Worm (Caenorhabditis elegans) whole organism, L2 larva: ENCODE data around the gene prdx-6.

Experiments
- ZK546.5 ChIP-seq: sonication (generic microtip); optimal IDR thresholded peaks from 2 replicates; lab custom pipeline; 2017; ENCODE audit warnings: missing biosample characterization, missing genetic modification characterization
- ama-1 ChIP-seq: fragments of 150-350 bp; optimal IDR thresholded peaks from 2 replicates; lab custom pipeline; 2018; ENCODE audit warnings: inconsistent platforms
- ceh-16 ChIP-seq: fragments of 150-350 bp; optimal IDR thresholded peaks from 2 replicates; lab custom pipeline; 2014; ENCODE audit warnings: missing biosample characterization, missing genetic modification characterization
- crh-2 ChIP-seq: sonication (generic microtip); optimal IDR thresholded peaks from 2 replicates; lab custom pipeline; 2017; ENCODE audit warnings: missing biosample characterization, missing genetic modification characterization
- lin-11 ChIP-seq: fragments of 150-350 bp; sonication (generic microtip); optimal IDR thresholded peaks from 2 replicates; lab custom pipeline; 2014; ENCODE audit warnings: missing biosample characterization, missing genetic modification characterization, inconsistent platforms, mixed read lengths
- lin-39 ChIP-seq: fragments of 150-350 bp; optimal IDR thresholded peaks from 2 replicates; lab custom pipeline; 2014; ENCODE audit warnings: missing biosample characterization, missing genetic modification reagents, missing genetic modification characterization
- nhr-11 ChIP-seq: fragments of 150-350 bp; optimal IDR thresholded peaks from 2 replicates; lab custom pipeline; 2014; ENCODE audit warnings: missing biosample characterization, missing genetic modification characterization
- nhr-12 ChIP-seq: fragments of 150-350 bp; optimal IDR thresholded peaks from 2 replicates; lab custom pipeline; 2014; ENCODE audit warnings: missing biosample characterization, missing genetic modification characterization
- nhr-129 ChIP-seq: fragments of 150-350 bp; optimal IDR thresholded peaks from 2 replicates; lab custom pipeline; 2014; ENCODE audit warnings: missing biosample characterization, missing genetic modification characterization
- nhr-237 ChIP-seq: fragments of 150-350 bp; optimal IDR thresholded peaks from 2 replicates; lab custom pipeline; 2014; ENCODE audit warnings: missing biosample characterization, missing genetic modification characterization
- snpc-4 ChIP-seq: fragments of 150-350 bp; optimal IDR thresholded peaks from 2 replicates; lab custom pipeline; 2014; ENCODE audit warnings: missing biosample characterization, missing genetic modification characterization
- zag-1 ChIP-seq: fragments of 150-350 bp; optimal IDR thresholded peaks from 2 replicates; lab custom pipeline; 2014; ENCODE audit warnings: missing biosample characterization, missing genetic modification characterization

DNA sequence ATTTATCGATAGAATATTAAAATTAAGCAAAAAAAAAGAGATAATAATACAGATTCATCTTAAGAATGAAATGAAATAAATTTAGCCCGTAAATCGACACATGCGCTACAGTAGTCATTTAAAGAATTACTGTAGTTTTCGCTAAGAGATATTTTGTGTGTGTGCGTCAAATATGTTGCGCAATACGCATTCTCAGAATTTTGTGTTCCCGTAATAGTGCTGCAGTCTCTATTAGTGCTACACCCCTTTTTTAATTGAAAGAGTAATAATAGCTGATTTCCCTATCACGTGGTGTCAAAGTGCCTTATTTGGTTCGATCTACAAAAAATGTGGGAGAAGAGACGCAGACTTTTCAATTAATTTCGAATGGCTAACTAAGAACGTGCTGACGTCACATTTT, 25.9 kb downstream of the prdx-6 start:
- TF ChIP-seq nhr-11 (tag; lab: Kevin White, UChicago) (no peak), nhr-237 (tag; lab: Kevin White, UChicago) (no peak), zag-1 (tag; lab: Kevin White, UChicago) (no peak), snpc-4 (tag; lab: Kevin White, UChicago) (no peak), nhr-129 (tag; lab: Kevin White, UChicago) (no peak), lin-11 (tag; lab: Kevin White, UChicago) (no peak), ceh-16 (tag; lab: Kevin White, UChicago) (no peak), lin-39 (tag; lab: Kevin White, UChicago) (no peak), crh-2 (no peak), ama-1 (lab: Kevin White, UChicago) (no peak), ZK546.5 (no peak), nhr-12 (tag; lab: Kevin White, UChicago) (no peak)
